Worm (Caenorhabditis elegans) whole organism, young adult: ENCODE measurements around the gene gpb-1.

Source experiments
- Y79H2A.3 ChIP-seq: fragments of 200-800 bp; sonication (Bioruptor generic); conservative IDR thresholded peaks from 2 replicates; pipeline ENCODE4 v1.3.6; 2022; ENCODE audit warnings: missing genetic modification reagents, missing genetic modification characterization, missing compliant biosample characterization
- bed-2 ChIP-seq: fragments of 200-800 bp; sonication (Bioruptor generic); IDR thresholded peaks from 2 replicates; pipeline ENCODE4 v1.3.6; 2022; ENCODE audit warnings: missing genetic modification reagents, missing genetic modification characterization, missing compliant biosample characterization
- egrh-3 ChIP-seq: fragments of 200-800 bp; sonication (Bioruptor generic); IDR thresholded peaks from 2 replicates; pipeline ENCODE4 v1.3.6; 2022; ENCODE audit warnings: missing genetic modification reagents, missing genetic modification characterization, missing compliant biosample characterization
- hlh-26 ChIP-seq: fragments of 200-800 bp; sonication (Bioruptor generic); conservative IDR thresholded peaks from 2 replicates; pipeline ENCODE4 v1.3.6; 2022; ENCODE audit warnings: missing genetic modification reagents, missing genetic modification characterization, missing compliant biosample characterization

- TF ChIP-seq bed-2 (GFP tag; lab: Robert Waterston, UW) (no peak), Y79H2A.3 (GFP tag; lab: Robert Waterston, UW) (no peak), egrh-3 (GFP tag; lab: Robert Waterston, UW) (no peak), hlh-26 (GFP tag; lab: Robert Waterston, UW) (no peak)
These were observed 52.5 kb downstream of the gpb-1 start, which contains the start of gene xpf-1 for ce11 chrII:11695945-11696270.
